Worm (Caenorhabditis elegans): ENCODE results near the gene ins-39.

DNA sequence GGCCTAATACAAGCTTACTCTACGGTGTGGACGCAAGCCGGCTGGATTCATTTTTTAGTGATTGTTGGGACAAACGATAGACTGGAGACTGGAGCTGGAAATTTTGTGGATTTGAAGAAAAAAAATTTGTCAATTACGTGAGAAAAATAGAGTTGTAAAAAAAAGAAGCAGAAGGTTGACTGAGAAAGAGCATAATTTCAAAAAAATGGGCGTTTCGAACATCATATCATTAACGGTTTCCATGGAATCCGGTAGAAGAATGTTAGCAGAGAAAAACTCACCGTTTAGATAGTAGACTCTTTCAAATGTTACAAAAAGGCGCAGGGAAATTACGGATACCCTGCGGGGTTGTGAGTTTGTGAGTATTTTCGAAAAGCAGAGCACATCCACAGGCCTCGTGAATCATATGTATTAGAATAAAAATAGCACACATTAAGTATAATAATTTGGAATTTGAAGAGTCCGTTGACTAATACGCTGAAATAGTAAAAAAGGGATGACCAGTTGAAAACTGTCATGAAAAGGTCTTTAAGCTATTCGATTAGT is 26.6 kb upstream of the ins-39 start, which contains the start of gene F56C3.7:
- TF ChIP-seq C08G9.2 (tag; optimal IDR thresholded peaks at IDR 0.05), result no peak
- TF ChIP-seq pha-4 (tag; optimal IDR thresholded peaks at IDR 0.05), result no peak
- TF ChIP-seq sdc-2 (tag; optimal IDR thresholded peaks at IDR 0.05), result peak; percentile 95
- no peak for TF ChIP-seq hlh-8 (tag; optimal IDR thresholded peaks at IDR 0.05)
- TF ChIP-seq unc-55 (GFP tag; optimal IDR thresholded peaks at IDR 0.05), result no peak
- no peak for TF ChIP-seq tbx-2 (tag; optimal IDR thresholded peaks at IDR 0.05)
- TF ChIP-seq ceh-48 (tag; optimal IDR thresholded peaks at IDR 0.05), result no peak
- TF ChIP-seq ama-1 (optimal IDR thresholded peaks at IDR 0.05), result no peak
- no peak for TF ChIP-seq ceh-24 (tag; optimal IDR thresholded peaks at IDR 0.05)
- no peak for TF ChIP-seq lin-11 (tag; optimal IDR thresholded peaks at IDR 0.05)
